Worm (Caenorhabditis elegans): ENCODE data around the gene hlh-15.
A peak's percentile ranks its signal among the peaks of the same experiment; 100 is the strongest.

Gene hlh-15

ce11 chrX:2368042-2368814, 44.9 kb downstream of the hlh-15 start (continued):
- TF ChIP-seq aha-1 (tag; optimal IDR thresholded peaks at IDR 0.05) (no peak), ets-5 (GFP tag; IDR thresholded peaks at IDR 0.05) (no peak), unc-30 (tag; optimal IDR thresholded peaks at IDR 0.05) (no peak), fos-1 (tag; optimal IDR thresholded peaks at IDR 0.05) (peak; percentile 3), elt-2 (tag; optimal IDR thresholded peaks at IDR 0.05) (no peak), nhr-28 (tag; optimal IDR thresholded peaks at IDR 0.05) (no peak), pag-3 (tag; optimal IDR thresholded peaks at IDR 0.05; ENCODE audit: borderline replicate concordance, insufficient read depth) (no peak), pax-3 (tag; optimal IDR thresholded peaks at IDR 0.05) (no peak), lsy-2 (tag; optimal IDR thresholded peaks at IDR 0.05) (peak in 1 of 2 experiments; percentile 8), unc-130 (tag; optimal IDR thresholded peaks at IDR 0.05) (peak; percentile 14), ceh-82 (tag; optimal IDR thresholded peaks at IDR 0.05) (no peak), blmp-1 (tag; optimal IDR thresholded peaks at IDR 0.05) (peak; percentile 93)

DNA sequence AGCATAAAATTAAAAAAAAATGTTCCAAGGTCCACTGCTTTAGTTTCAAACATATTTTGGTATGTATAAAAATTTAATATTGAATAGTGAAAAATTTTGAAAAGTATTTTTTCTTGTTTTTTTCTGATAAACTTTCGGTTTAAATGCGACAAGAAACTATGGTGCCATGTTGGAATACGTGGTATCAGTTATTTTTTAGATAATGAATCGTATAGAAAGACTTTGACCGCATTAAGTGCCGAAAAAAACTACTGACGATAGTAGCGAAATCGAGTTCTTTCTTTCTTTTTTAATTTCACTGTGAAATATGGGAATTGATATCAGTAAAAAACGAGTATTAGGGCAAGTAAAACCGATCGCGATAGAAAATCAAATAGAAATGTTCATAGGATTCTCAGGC, 47.3 kb downstream of the hlh-15 start, which contains the start of gene T24D8.6:
TSS of gene T24D8.6 (minus strand) at position 101 of the 400 bp plus-strand sequence.
- TF ChIP-seq alr-1 (tag; optimal IDR thresholded peaks at IDR 0.05; ENCODE audit: borderline replicate concordance) = no peak

- TF ChIP-seq nhr-20 (tag; optimal IDR thresholded peaks at IDR 0.05) (peak; percentile 87), aha-1 (tag; optimal IDR thresholded peaks at IDR 0.05) (no peak), C04F5.9 (tag; optimal IDR thresholded peaks at IDR 0.05) (peak; percentile 38), pax-3 (tag; optimal IDR thresholded peaks at IDR 0.05) (peak; percentile 71), isw-1 (GFP tag; IDR thresholded peaks at IDR 0.05) (peak; percentile 48), elt-2 (tag; optimal IDR thresholded peaks at IDR 0.05) (peak; percentile 67), nhr-11 (tag; optimal IDR thresholded peaks at IDR 0.05) (peak; percentile 96), ces-1 (GFP tag; optimal IDR thresholded peaks at IDR 0.05) (no peak), tbx-2 (tag; optimal IDR thresholded peaks at IDR 0.05) (peak; percentile 83), ztf-4 (tag; optimal IDR thresholded peaks at IDR 0.05) (peak; percentile 81), sox-4 (tag; optimal IDR thresholded peaks at IDR 0.05) (peak; percentile 88), efl-3 (GFP tag; optimal IDR thresholded peaks at IDR 0.05) (peak; percentile 72), ceh-90 (tag; optimal IDR thresholded peaks at IDR 0.05) (no peak), egl-13 (tag; optimal IDR thresholded peaks at IDR 0.05) (peak; percentile 61), nhr-47 (tag; optimal IDR thresholded peaks at IDR 0.05) (peak; percentile 96), nhr-28 (tag; optimal IDR thresholded peaks at IDR 0.05) (peak; percentile 46), fos-1 (tag; optimal IDR thresholded peaks at IDR 0.05) (peak; percentile 78), dsc-1 (tag; optimal IDR thresholded peaks at IDR 0.05) (peak; percentile 59), unc-86 (tag; optimal IDR thresholded peaks at IDR 0.05) (no peak), dpl-1 (GFP tag; optimal IDR thresholded peaks at IDR 0.05) (peak in 2 of 3 experiments; percentile 23 to 37), nhr-19 (GFP tag; conservative IDR thresholded peaks at IDR 0.05) (peak; percentile 88), ceh-8 (GFP tag; optimal IDR thresholded peaks at IDR 0.05) (peak; percentile 88), mab-9 (GFP tag; IDR thresholded peaks at IDR 0.05) (peak; percentile 69; the same call in 1 of the 2 replicates), nhr-12 (tag; optimal IDR thresholded peaks at IDR 0.05) (peak; percentile 44), ets-5 (GFP tag; IDR thresholded peaks at IDR 0.05) (no peak), sup-37 (GFP tag; optimal IDR thresholded peaks at IDR 0.05) (peak; percentile 31), lin-13 (GFP tag; optimal IDR thresholded peaks at IDR 0.05) (peak; percentile 85), nhr-237 (tag; optimal IDR thresholded peaks at IDR 0.05) (peak; percentile 90), nhr-77 (tag; optimal IDR thresholded peaks at IDR 0.05) (peak; percentile 85), lsy-2 (tag; optimal IDR thresholded peaks at IDR 0.05) (peak; percentile 87 to 88), elt-3 (tag; optimal IDR thresholded peaks at IDR 0.05) (peak in 5 of 6 experiments; percentile 32 to 96 (median 77)), ceh-82 (tag; optimal IDR thresholded peaks at IDR 0.05) (peak; percentile 52 to 85 (median 81)), snpc-4 (tag; optimal IDR thresholded peaks at IDR 0.05) (peak; percentile 67), rnt-1 (tag; optimal IDR thresholded peaks at IDR 0.05) (peak; percentile 68), swsn-7 (tag; optimal IDR thresholded peaks at IDR 0.05) (peak; percentile 79), ama-1 (optimal IDR thresholded peaks at IDR 0.05) (no peak), hlh-4 (tag; optimal IDR thresholded peaks at IDR 0.05) (no peak), fkh-10 (GFP tag; optimal IDR thresholded peaks at IDR 0.05) (peak; percentile 78), lin-39 (tag; optimal IDR thresholded peaks at IDR 0.05) (peak; percentile 86), grh-1 (GFP tag; IDR thresholded peaks at IDR 0.05) (peak; percentile 82)
Observed at ce11 chrX:2364703-2365299, 48.4 kb downstream of the hlh-15 start.
